Fruit fly (Drosophila melanogaster) whole organism, embryonic: ENCODE measurements around the gene vib.

ENCODE experiments used
- Abd-B ChIP-seq: fragments of 200-800 bp; sonication (Bioruptor generic); optimal IDR thresholded peaks from 2 replicates; lab custom pipeline; 2018; ENCODE audit warnings: missing biosample characterization, mild to moderate bottlenecking, missing genetic modification characterization, moderate library complexity
- C15 ChIP-seq: fragments of 200-800 bp; sonication (Bioruptor generic); IDR thresholded peaks from 3 replicates; pipeline ENCODE4 v1.3.6; 2022; ENCODE audit warnings: missing biosample characterization, missing genetic modification characterization
- CG11085 ChIP-seq: fragments of 200-800 bp; sonication (Bioruptor generic); IDR thresholded peaks from 2 replicates; pipeline ENCODE4 v1.3.6; 2022; ENCODE audit warnings: missing biosample characterization, missing genetic modification characterization
- CG11695 ChIP-seq: fragments of 200-800 bp; sonication (Bioruptor generic); IDR thresholded peaks from 3 replicates; pipeline ENCODE4 v1.3.6; 2022; ENCODE audit warnings: missing biosample characterization, missing genetic modification characterization
- CG13123 ChIP-seq: fragments of 200-800 bp; sonication (Bioruptor generic); optimal IDR thresholded peaks from 2 replicates; lab custom pipeline; 2016; ENCODE audit warnings: missing biosample characterization, missing genetic modification characterization
- CG15479 ChIP-seq: fragments of 200-800 bp; sonication (Bioruptor generic); optimal IDR thresholded peaks from 3 replicates; lab custom pipeline; 2019; ENCODE audit warnings: missing biosample characterization, mild to moderate bottlenecking, missing genetic modification characterization, moderate library complexity
- CG1603 ChIP-seq: fragments of 200-800 bp; sonication (Bioruptor generic); optimal IDR thresholded peaks from 2 replicates; lab custom pipeline; 2019; ENCODE audit warnings: missing biosample characterization, mild to moderate bottlenecking, missing genetic modification characterization, moderate library complexity
- CG16863 ChIP-seq: fragments of 200-800 bp; sonication (Bioruptor generic); optimal IDR thresholded peaks from 3 replicates; lab custom pipeline; 2016; ENCODE audit warnings: missing biosample characterization, missing genetic modification characterization
- CG17186 ChIP-seq: fragments of 200-800 bp; sonication (Bioruptor generic); optimal IDR thresholded peaks from 3 replicates; lab custom pipeline; 2017; ENCODE audit warnings: missing biosample characterization, missing genetic modification reagents, missing genetic modification characterization
- CG17568 ChIP-seq: fragments of 200-800 bp; sonication (Bioruptor generic); optimal IDR thresholded peaks from 2 replicates; lab custom pipeline; 2018; ENCODE audit warnings: missing biosample characterization, mild to moderate bottlenecking, missing genetic modification characterization, moderate library complexity
- CG18619 ChIP-seq: fragments of 200-800 bp; sonication (Bioruptor generic); optimal IDR thresholded peaks from 3 replicates; lab custom pipeline; 2017; ENCODE audit warnings: missing biosample characterization, mild to moderate bottlenecking, missing genetic modification characterization
- CG32532 ChIP-seq: fragments of 200-800 bp; sonication (Bioruptor generic); IDR thresholded peaks from 2 replicates; pipeline ENCODE4 v1.3.6; 2022; ENCODE audit warnings: missing biosample characterization, missing genetic modification characterization
- CG3995 ChIP-seq: fragments of 200-800 bp; sonication (Bioruptor generic); optimal IDR thresholded peaks from 3 replicates; lab custom pipeline; 2016; ENCODE audit warnings: missing biosample characterization, missing genetic modification characterization
- CG4617 ChIP-seq: fragments of 200-800 bp; sonication (Bioruptor generic); optimal IDR thresholded peaks from 3 replicates; lab custom pipeline; 2016; ENCODE audit warnings: missing biosample characterization, missing genetic modification characterization, borderline replicate concordance
- CG4730 ChIP-seq: fragments of 200-800 bp; sonication (Bioruptor generic); IDR thresholded peaks from 2 replicates; pipeline ENCODE4 v1.3.6; 2022; ENCODE audit warnings: missing biosample characterization, missing genetic modification characterization
- CG6272 ChIP-seq: fragments of 200-800 bp; sonication (Bioruptor generic); IDR thresholded peaks from 2 replicates; pipeline ENCODE4 v1.3.6; 2022; ENCODE audit warnings: missing biosample characterization, missing genetic modification characterization
- CG6683 ChIP-seq: fragments of 200-800 bp; sonication (Bioruptor generic); optimal IDR thresholded peaks from 2 replicates; lab custom pipeline; 2017; ENCODE audit warnings: missing biosample characterization, mild to moderate bottlenecking, missing genetic modification characterization, missing genetic modification reagents
- CG6854 ChIP-seq: fragments of 200-800 bp; sonication (Bioruptor generic); optimal IDR thresholded peaks from 3 replicates; lab custom pipeline; 2017; ENCODE audit warnings: missing biosample characterization, mild to moderate bottlenecking, missing genetic modification characterization
- CG7372 ChIP-seq: fragments of 200-800 bp; sonication (Bioruptor generic); IDR thresholded peaks from 2 replicates; pipeline ENCODE4 v1.3.6; 2022; ENCODE audit warnings: missing biosample characterization, missing genetic modification characterization
- CG7786 ChIP-seq: fragments of 200-800 bp; sonication (Bioruptor generic); optimal IDR thresholded peaks from 2 replicates; lab custom pipeline; 2016; ENCODE audit warnings: missing biosample characterization, missing genetic modification characterization
- CG9727 ChIP-seq: fragments of 200-800 bp; sonication (Bioruptor generic); optimal IDR thresholded peaks from 3 replicates; lab custom pipeline; 2017; ENCODE audit warnings: missing biosample characterization, mild to moderate bottlenecking, missing genetic modification characterization
- Dip2 ChIP-seq: fragments of 200-800 bp; sonication (Bioruptor generic); IDR thresholded peaks from 2 replicates; pipeline ENCODE4 v1.3.6; 2022; ENCODE audit warnings: missing biosample characterization, missing genetic modification characterization
- ERR ChIP-seq: fragments of 200-800 bp; sonication (Bioruptor generic); optimal IDR thresholded peaks from 2 replicates; lab custom pipeline; 2016; ENCODE audit warnings: missing biosample characterization, missing genetic modification characterization
- HLHmδ ChIP-seq: fragments of 200-800 bp; sonication (Bioruptor generic); optimal IDR thresholded peaks from 2 replicates; lab custom pipeline; 2018; ENCODE audit warnings: missing biosample characterization, mild to moderate bottlenecking, missing genetic modification characterization, moderate library complexity
- Hand ChIP-seq: fragments of 200-800 bp; sonication (Bioruptor generic); optimal IDR thresholded peaks from 2 replicates; lab custom pipeline; 2017; ENCODE audit warnings: mild to moderate bottlenecking, missing biosample characterization, missing genetic modification reagents, missing genetic modification characterization
- Hey ChIP-seq: fragments of 200-800 bp; sonication (Bioruptor generic); optimal IDR thresholded peaks from 3 replicates; lab custom pipeline; 2018; ENCODE audit warnings: missing biosample characterization, mild to moderate bottlenecking, missing genetic modification characterization
- Hr39 ChIP-seq: fragments of >200 bp; optimal IDR thresholded peaks from 2 replicates; lab custom pipeline; 2017
- Kr ChIP-seq: fragments of 200-800 bp; sonication (Bioruptor generic); optimal IDR thresholded peaks from 2 replicates; lab custom pipeline; 2017; ENCODE audit warnings: missing biosample characterization, mild to moderate bottlenecking, missing genetic modification characterization
- MESR4 ChIP-seq: fragments of 200-800 bp; sonication (Bioruptor generic); optimal IDR thresholded peaks from 2 replicates; lab custom pipeline; 2018; ENCODE audit warnings: missing biosample characterization, mild to moderate bottlenecking, missing genetic modification characterization, moderate library complexity
- Max ChIP-seq: fragments of 200-800 bp; sonication (Bioruptor generic); optimal IDR thresholded peaks from 2 replicates; lab custom pipeline; 2016; ENCODE audit warnings: missing biosample characterization, mild to moderate bottlenecking, missing genetic modification characterization
- Optix ChIP-seq: fragments of 200-800 bp; sonication (Bioruptor generic); IDR thresholded peaks from 3 replicates; pipeline ENCODE4 v1.3.6; 2022; ENCODE audit warnings: missing biosample characterization, missing genetic modification characterization
- PHDP ChIP-seq: fragments of 200-800 bp; sonication (Bioruptor generic); optimal IDR thresholded peaks from 3 replicates; lab custom pipeline; 2018; ENCODE audit warnings: missing biosample characterization, mild to moderate bottlenecking, missing genetic modification characterization, moderate library complexity
- Pdp1 ChIP-seq, 2 experiments: fragments of 200-800 bp; sonication (Bioruptor generic); optimal IDR thresholded peaks; 3 replicates each; lab custom pipeline; 2016; ENCODE audit warnings: missing biosample characterization in 2 of 2, missing genetic modification characterization in 2 of 2, mild to moderate bottlenecking in 1 of 2, moderate library complexity in 1 of 2
- Spps ChIP-seq: fragments of 200-800 bp; sonication (Bioruptor generic); optimal IDR thresholded peaks from 2 replicates; lab custom pipeline; 2018; ENCODE audit warnings: missing biosample characterization, mild to moderate bottlenecking, missing genetic modification characterization
- Sry-δ ChIP-seq: fragments of 200-800 bp; sonication (Bioruptor generic); optimal IDR thresholded peaks from 2 replicates; lab custom pipeline; 2016; ENCODE audit warnings: missing biosample characterization, missing genetic modification characterization
- Xrp1 ChIP-seq: fragments of 200-800 bp; sonication (Bioruptor generic); IDR thresholded peaks from 2 replicates; pipeline ENCODE4 v1.3.6; 2022; ENCODE audit warnings: missing biosample characterization, missing genetic modification characterization
- abd-A ChIP-seq: fragments of 200-800 bp; sonication (Bioruptor generic); optimal IDR thresholded peaks from 3 replicates; lab custom pipeline; 2019; ENCODE audit warnings: missing biosample characterization, mild to moderate bottlenecking, missing genetic modification characterization, moderate library complexity
- ase ChIP-seq: fragments of 200-800 bp; sonication (Bioruptor generic); IDR thresholded peaks from 3 replicates; pipeline ENCODE4 v1.3.6; 2022; ENCODE audit warnings: missing biosample characterization, missing genetic modification characterization
- ato ChIP-seq: fragments of 200-800 bp; sonication (Bioruptor generic); IDR thresholded peaks from 2 replicates; pipeline ENCODE4 v1.3.6; 2022; ENCODE audit warnings: missing biosample characterization, missing genetic modification characterization; ENCODE audit not compliant: partially characterized antibody
- crol ChIP-seq: fragments of 200-800 bp; sonication (Bioruptor generic); IDR thresholded peaks from 2 replicates; pipeline ENCODE4 v1.3.6; 2022; ENCODE audit warnings: missing biosample characterization, missing genetic modification characterization
- cwo ChIP-seq: fragments of 200-800 bp; sonication (Bioruptor generic); optimal IDR thresholded peaks from 3 replicates; lab custom pipeline; 2017; ENCODE audit warnings: missing biosample characterization, missing genetic modification characterization, mild to moderate bottlenecking, moderate library complexity, missing genetic modification reagents
- esg ChIP-seq: fragments of 200-800 bp; sonication (Bioruptor generic); conservative IDR thresholded peaks from 2 replicates; pipeline ENCODE4 v1.3.6; 2022; ENCODE audit warnings: missing biosample characterization, missing genetic modification characterization
- exex ChIP-seq: fragments of 200-800 bp; sonication (Bioruptor generic); optimal IDR thresholded peaks from 4 replicates; lab custom pipeline; 2018; ENCODE audit warnings: missing biosample characterization, mild to moderate bottlenecking, missing genetic modification characterization, moderate library complexity
- eyg ChIP-seq: fragments of 200-800 bp; sonication (Bioruptor generic); optimal IDR thresholded peaks from 3 replicates; lab custom pipeline; 2016; ENCODE audit warnings: missing biosample characterization, missing genetic modification characterization
- fru ChIP-seq: fragments of >200 bp; optimal IDR thresholded peaks from 2 replicates; lab custom pipeline; 2017
- klu ChIP-seq: fragments of 200-800 bp; sonication (Bioruptor generic); IDR thresholded peaks from 2 replicates; pipeline ENCODE4 v1.3.6; 2022; ENCODE audit warnings: missing biosample characterization, missing genetic modification characterization
- nom ChIP-seq: fragments of 200-800 bp; sonication (Bioruptor generic); optimal IDR thresholded peaks from 2 replicates; lab custom pipeline; 2017; ENCODE audit warnings: missing biosample characterization, missing genetic modification characterization, mild to moderate bottlenecking, moderate library complexity, missing genetic modification reagents
- odd ChIP-seq: fragments of 200-800 bp; sonication (Bioruptor generic); optimal IDR thresholded peaks from 2 replicates; lab custom pipeline; 2017; ENCODE audit warnings: missing biosample characterization, mild to moderate bottlenecking, missing genetic modification characterization
- phol ChIP-seq: fragments of 200-800 bp; sonication (Bioruptor generic); optimal IDR thresholded peaks from 3 replicates; lab custom pipeline; 2018; ENCODE audit warnings: missing biosample characterization, mild to moderate bottlenecking, missing genetic modification characterization, moderate library complexity
- salm ChIP-seq: fragments of 200-800 bp; sonication (Bioruptor generic); optimal IDR thresholded peaks from 2 replicates; lab custom pipeline; 2018; ENCODE audit warnings: missing biosample characterization, mild to moderate bottlenecking, missing genetic modification characterization
- sd ChIP-seq: fragments of 200-800 bp; sonication (Bioruptor generic); optimal IDR thresholded peaks from 3 replicates; lab custom pipeline; 2018; ENCODE audit warnings: missing biosample characterization, mild to moderate bottlenecking, missing genetic modification characterization, moderate library complexity
- sisA ChIP-seq: fragments of 200-800 bp; sonication (Bioruptor generic); IDR thresholded peaks from 2 replicates; pipeline ENCODE4 v1.3.6; 2022; ENCODE audit warnings: missing biosample characterization, missing genetic modification characterization
- unpg ChIP-seq: fragments of 200-800 bp; sonication (Bioruptor generic); optimal IDR thresholded peaks from 3 replicates; lab custom pipeline; 2018; ENCODE audit warnings: missing biosample characterization, mild to moderate bottlenecking, missing genetic modification characterization, moderate library complexity

vib gene

DNA sequence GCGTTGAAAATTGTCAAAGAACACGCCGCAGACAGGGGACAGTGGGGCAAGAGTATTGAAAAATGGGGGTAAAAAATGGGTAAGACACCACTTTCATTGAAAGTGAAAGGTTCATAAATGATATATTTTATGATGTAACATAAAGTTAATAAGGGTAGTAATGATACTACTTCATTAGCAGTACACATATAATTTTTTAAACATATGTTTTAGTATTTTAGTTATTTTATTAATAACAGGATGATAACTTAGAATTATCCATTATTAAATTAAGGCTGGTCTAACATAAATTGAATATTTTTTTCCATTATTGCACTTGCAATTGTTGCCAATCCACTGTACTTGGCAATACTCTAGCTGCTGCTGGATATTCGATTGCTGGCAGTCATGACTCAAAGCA is 47.6 kb upstream of the vib start (continued):
- TF ChIP-seq abd-A (tag; lab: Kevin White, UChicago) (no peak), CG9727 (peak; percentile 50), sisA (GFP tag; lab: Robert Waterston, UW) (no peak), fru (lab: Kevin White, UChicago) (no peak), klu (GFP tag; lab: Robert Waterston, UW) (no peak), Kr (no peak), PHDP (tag; lab: Kevin White, UChicago) (no peak), ato (no peak), esg (GFP tag; lab: Robert Waterston, UW) (no peak), Hey (tag; lab: Kevin White, UChicago) (no peak), unpg (GFP tag; lab: Kevin White, UChicago) (peak; percentile 11), CG4730 (no peak), CG15479 (GFP tag; lab: Kevin White, UChicago) (no peak), Pdp1 (GFP tag; optimal IDR thresholded peaks at IDR 0.05; lab: Kevin White, UChicago) (no peak), Dip2 (GFP tag; lab: Robert Waterston, UW) (no peak), CG6854 (GFP tag; lab: Kevin White, UChicago) (no peak), CG6683 (GFP tag; lab: Kevin White, UChicago) (no peak), sd (tag; lab: Kevin White, UChicago) (no peak), CG13123 (GFP tag; lab: Kevin White, UChicago) (no peak), Sry-δ (GFP tag; lab: Kevin White, UChicago) (no peak), exex (tag; lab: Kevin White, UChicago) (no peak), salm (tag; lab: Kevin White, UChicago) (no peak), odd (GFP tag; lab: Kevin White, UChicago) (no peak), CG11695 (GFP tag; lab: Robert Waterston, UW) (no peak), MESR4 (GFP tag; lab: Kevin White, UChicago) (no peak), ase (GFP tag; lab: Robert Waterston, UW) (no peak), cwo (GFP tag; lab: Kevin White, UChicago) (no peak), CG4617 (no peak), ERR (GFP tag; lab: Kevin White, UChicago) (no peak), phol (tag; lab: Kevin White, UChicago) (peak; percentile 61), Spps (tag; lab: Kevin White, UChicago) (peak; percentile 32), Abd-B (GFP tag; lab: Kevin White, UChicago) (no peak), Hand (GFP tag; lab: Kevin White, UChicago) (no peak), CG7786 (GFP tag; lab: Kevin White, UChicago) (no peak), nom (GFP tag; lab: Kevin White, UChicago) (no peak), CG7372 (GFP tag; lab: Robert Waterston, UW) (no peak), C15 (GFP tag; lab: Robert Waterston, UW) (no peak), Xrp1 (GFP tag; lab: Robert Waterston, UW) (peak; percentile 60), CG6272 (no peak), Optix (GFP tag; lab: Robert Waterston, UW) (no peak), CG11085 (GFP tag; lab: Robert Waterston, UW) (no peak), CG1603 (tag; lab: Kevin White, UChicago) (no peak), CG17568 (GFP tag; lab: Kevin White, UChicago) (no peak), HLHmδ (GFP tag; lab: Kevin White, UChicago) (no peak), eyg (no peak), Max (GFP tag; lab: Kevin White, UChicago) (no peak), Hr39 (lab: Kevin White, UChicago) (no peak), CG16863 (GFP tag; lab: Kevin White, UChicago) (no peak), CG3995 (GFP tag; lab: Kevin White, UChicago) (no peak), crol (GFP tag; lab: Robert Waterston, UW) (no peak), CG18619 (GFP tag; lab: Kevin White, UChicago) (no peak), CG32532 (GFP tag; lab: Robert Waterston, UW) (no peak), CG17186 (GFP tag; lab: Kevin White, UChicago) (no peak)
